Worm (Caenorhabditis elegans) whole organism, L1 larva: ENCODE data around the gene crn-2.

Source experiments
- C04F5.9 ChIP-seq: sonication (generic microtip); optimal IDR thresholded peaks from 2 replicates; lab custom pipeline; 2016; ENCODE audit warnings: missing genetic modification characterization, missing compliant biosample characterization
- C34B4.2 ChIP-seq: sonication (generic microtip); optimal IDR thresholded peaks from 2 replicates; lab custom pipeline; 2017; ENCODE audit warnings: mild to moderate bottlenecking, missing genetic modification characterization, missing compliant biosample characterization
- F16B12.6 ChIP-seq: fragments of 150-350 bp; optimal IDR thresholded peaks from 2 replicates; lab custom pipeline; 2014; ENCODE audit warnings: missing biosample characterization, missing genetic modification characterization
- aha-1 ChIP-seq: fragments of 150-350 bp; optimal IDR thresholded peaks from 2 replicates; lab custom pipeline; 2014; ENCODE audit warnings: missing biosample characterization, missing genetic modification characterization
- aly-2 ChIP-seq: fragments of 150-350 bp; optimal IDR thresholded peaks from 2 replicates; lab custom pipeline; 2014; ENCODE audit warnings: missing biosample characterization, missing genetic modification characterization
- blmp-1 ChIP-seq: fragments of 150-350 bp; optimal IDR thresholded peaks from 2 replicates; lab custom pipeline; 2014; ENCODE audit warnings: missing biosample characterization, missing genetic modification characterization
- ceh-63 ChIP-seq: fragments of 200-800 bp; sonication (Bioruptor generic); optimal IDR thresholded peaks from 2 replicates; lab custom pipeline; 2018; ENCODE audit warnings: mild to moderate bottlenecking, missing genetic modification characterization, missing compliant biosample characterization
- ceh-8 ChIP-seq: fragments of 200-800 bp; sonication (Bioruptor generic); optimal IDR thresholded peaks from 2 replicates; lab custom pipeline; 2018; ENCODE audit warnings: mild to moderate bottlenecking, missing genetic modification characterization, moderate library complexity, missing compliant biosample characterization
- ceh-90 ChIP-seq: sonication (generic microtip); optimal IDR thresholded peaks from 2 replicates; lab custom pipeline; 2016; ENCODE audit warnings: missing genetic modification characterization, missing compliant biosample characterization
- ces-1 ChIP-seq: fragments of 150-350 bp; optimal IDR thresholded peaks from 2 replicates; lab custom pipeline; 2014; ENCODE audit warnings: missing biosample characterization, missing genetic modification reagents, missing genetic modification characterization
- dpl-1 ChIP-seq, 3 experiments: fragments of 150-350 bp in 2 of 3; sonication (generic microtip) in 1 of 3; optimal IDR thresholded peaks; 2 replicates each; lab custom pipeline; 2014 to 2017; ENCODE audit warnings: missing biosample characterization in 3 of 3, missing genetic modification characterization in 3 of 3, missing genetic modification reagents in 3 of 3
- efl-1 ChIP-seq, 4 experiments: fragments of 150-350 bp; optimal IDR thresholded peaks in 3 of 4; peaks in 1 of 4; 1 replicate in 1 of 4; 2 replicates in 3 of 4; lab custom pipeline; 2014; ENCODE audit warnings: missing biosample characterization in 2 of 4, missing genetic modification characterization in 2 of 4, missing genetic modification reagents in 2 of 4
- efl-3 ChIP-seq: fragments of 200-800 bp; sonication (Bioruptor generic); optimal IDR thresholded peaks from 2 replicates; lab custom pipeline; 2018; ENCODE audit warnings: mild to moderate bottlenecking, missing genetic modification characterization, missing compliant biosample characterization
- egl-13 ChIP-seq: sonication (generic microtip); optimal IDR thresholded peaks from 2 replicates; lab custom pipeline; 2016; ENCODE audit warnings: missing genotype, missing genetic modification reagents, missing genetic modification characterization, missing compliant biosample characterization
- egl-27 ChIP-seq, 2 experiments: fragments of 150-350 bp in 1 of 2; sonication (generic microtip); optimal IDR thresholded peaks; 3 replicates each; lab custom pipeline; 2017 to 2018; ENCODE audit warnings: missing biosample characterization in 2 of 2, missing genetic modification characterization in 2 of 2, missing genetic modification reagents in 2 of 2
- elt-2 ChIP-seq: sonication (generic microtip); optimal IDR thresholded peaks from 2 replicates; lab custom pipeline; 2016; ENCODE audit warnings: missing genetic modification characterization, mild to moderate bottlenecking, inconsistent platforms, missing compliant biosample characterization, missing genetic modification reagents
- elt-3 ChIP-seq, 6 experiments: fragments of 150-350 bp in 1 of 6; sonication (generic microtip); optimal IDR thresholded peaks; 2 replicates each; lab custom pipeline; 2017 to 2018; ENCODE audit warnings: missing biosample characterization in 6 of 6, missing genetic modification characterization in 6 of 6, inconsistent platforms in 1 of 6
- ets-5 ChIP-seq: fragments of 200-800 bp; sonication (Bioruptor generic); IDR thresholded peaks from 2 replicates; pipeline ENCODE4 v1.3.6; 2022; ENCODE audit warnings: missing genetic modification characterization, missing compliant biosample characterization
- fkh-10 ChIP-seq: sonication (generic microtip); optimal IDR thresholded peaks from 2 replicates; lab custom pipeline; 2017; ENCODE audit warnings: missing biosample characterization, missing genetic modification reagents, missing genetic modification characterization
- fkh-4 ChIP-seq: sonication (generic microtip); optimal IDR thresholded peaks from 2 replicates; lab custom pipeline; 2016; ENCODE audit warnings: missing compliant biosample characterization, missing genetic modification characterization, borderline replicate concordance
- fos-1 ChIP-seq: fragments of 150-350 bp; optimal IDR thresholded peaks from 2 replicates; lab custom pipeline; 2014; ENCODE audit warnings: missing biosample characterization, missing genetic modification characterization
- hlh-17 ChIP-seq: fragments of 200-800 bp; sonication (Bioruptor generic); optimal IDR thresholded peaks from 2 replicates; lab custom pipeline; 2018; ENCODE audit warnings: missing genetic modification characterization, mild to moderate bottlenecking, missing compliant biosample characterization, moderate library complexity, borderline replicate concordance
- hlh-4 ChIP-seq: sonication (generic microtip); optimal IDR thresholded peaks from 2 replicates; lab custom pipeline; 2016; ENCODE audit warnings: mild to moderate bottlenecking, missing genetic modification characterization, missing compliant biosample characterization
- isw-1 ChIP-seq: fragments of 200-800 bp; sonication (Bioruptor generic); IDR thresholded peaks from 2 replicates; pipeline ENCODE4 v1.3.6; 2022; ENCODE audit warnings: missing genetic modification characterization, missing compliant biosample characterization
- jun-1 ChIP-seq: fragments of 150-350 bp; optimal IDR thresholded peaks from 2 replicates; lab custom pipeline; 2014; ENCODE audit warnings: missing biosample characterization, missing genetic modification reagents, missing genetic modification characterization
- lin-13 ChIP-seq: fragments of 150-350 bp; optimal IDR thresholded peaks from 2 replicates; lab custom pipeline; 2014; ENCODE audit warnings: missing biosample characterization, missing genetic modification reagents, missing genetic modification characterization
- lin-15B ChIP-seq: fragments of 150-350 bp; sonication (generic microtip); optimal IDR thresholded peaks from 3 replicates; lab custom pipeline; 2014; ENCODE audit warnings: missing biosample characterization, missing genetic modification characterization
- lin-35 ChIP-seq, 2 experiments: fragments of 150-350 bp; optimal IDR thresholded peaks; 2 replicates each; lab custom pipeline; 2014; ENCODE audit warnings: missing biosample characterization in 2 of 2, missing genetic modification characterization in 2 of 2, missing genetic modification reagents in 2 of 2
- lir-3 ChIP-seq: sonication (generic microtip); optimal IDR thresholded peaks from 2 replicates; lab custom pipeline; 2016; ENCODE audit warnings: mild to moderate bottlenecking, missing genetic modification characterization, moderate library complexity, missing compliant biosample characterization; ENCODE audit not compliant: poor library complexity
- lsy-2 ChIP-seq, 2 experiments: fragments of 150-350 bp; optimal IDR thresholded peaks; 2 replicates each; lab custom pipeline; 2014; ENCODE audit warnings: missing biosample characterization in 2 of 2, missing genetic modification characterization in 2 of 2
- mef-2 ChIP-seq: fragments of 150-350 bp; optimal IDR thresholded peaks from 2 replicates; lab custom pipeline; 2014; ENCODE audit warnings: missing biosample characterization, missing genetic modification characterization
- mep-1 ChIP-seq: fragments of 150-350 bp; optimal IDR thresholded peaks from 2 replicates; lab custom pipeline; 2014; ENCODE audit warnings: missing biosample characterization, missing genetic modification characterization
- nhr-11 ChIP-seq: fragments of 150-350 bp; optimal IDR thresholded peaks from 2 replicates; lab custom pipeline; 2014; ENCODE audit warnings: missing biosample characterization, missing genetic modification characterization
- nhr-12 ChIP-seq: sonication (generic microtip); optimal IDR thresholded peaks from 2 replicates; lab custom pipeline; 2017; ENCODE audit warnings: missing biosample characterization, missing genetic modification characterization
- nhr-19 ChIP-seq: fragments of 200-800 bp; sonication (Bioruptor generic); conservative IDR thresholded peaks from 2 replicates; pipeline ENCODE4 v1.3.6; 2022; ENCODE audit warnings: missing genetic modification characterization, missing compliant biosample characterization
- nhr-237 ChIP-seq: fragments of 150-350 bp; optimal IDR thresholded peaks from 2 replicates; lab custom pipeline; 2014; ENCODE audit warnings: missing biosample characterization, missing genetic modification characterization
- nhr-77 ChIP-seq: fragments of 150-350 bp; optimal IDR thresholded peaks from 2 replicates; lab custom pipeline; 2014; ENCODE audit warnings: missing biosample characterization, missing genetic modification characterization
- nhr-90 ChIP-seq: sonication (generic microtip); optimal IDR thresholded peaks from 2 replicates; lab custom pipeline; 2016; ENCODE audit warnings: mild to moderate bottlenecking, missing genetic modification characterization, missing compliant biosample characterization; ENCODE audit not compliant: poor library complexity
- pag-3 ChIP-seq: sonication (generic microtip); optimal IDR thresholded peaks from 2 replicates; lab custom pipeline; 2017; ENCODE audit warnings: missing genetic modification characterization, mild to moderate bottlenecking, missing compliant biosample characterization, antibody characterized with exemption, borderline replicate concordance; ENCODE audit not compliant: insufficient read depth
- pqm-1 ChIP-seq: sonication (generic microtip); optimal IDR thresholded peaks from 3 replicates; lab custom pipeline; 2017; ENCODE audit warnings: missing biosample characterization, missing genetic modification characterization
- snpc-4 ChIP-seq: fragments of 150-350 bp; optimal IDR thresholded peaks from 2 replicates; lab custom pipeline; 2014; ENCODE audit warnings: missing biosample characterization, missing genetic modification characterization
- sox-4 ChIP-seq: sonication (generic microtip); optimal IDR thresholded peaks from 2 replicates; lab custom pipeline; 2016; ENCODE audit warnings: missing genetic modification characterization, missing compliant biosample characterization
- sup-37 ChIP-seq: fragments of 200-800 bp; sonication (Bioruptor generic); optimal IDR thresholded peaks from 2 replicates; lab custom pipeline; 2018; ENCODE audit warnings: mild to moderate bottlenecking, missing genetic modification characterization, missing compliant biosample characterization
- swsn-7 ChIP-seq: sonication (generic microtip); optimal IDR thresholded peaks from 2 replicates; lab custom pipeline; 2016; ENCODE audit warnings: missing genetic modification characterization, missing compliant biosample characterization
- tbx-2 ChIP-seq: sonication (generic microtip); optimal IDR thresholded peaks from 2 replicates; lab custom pipeline; 2016; ENCODE audit warnings: missing genetic modification characterization, missing compliant biosample characterization
- tlp-1 ChIP-seq: fragments of 150-350 bp; optimal IDR thresholded peaks from 2 replicates; lab custom pipeline; 2014; ENCODE audit warnings: missing biosample characterization, missing genetic modification characterization
- unc-130 ChIP-seq: fragments of 150-350 bp; optimal IDR thresholded peaks from 2 replicates; lab custom pipeline; 2017; ENCODE audit warnings: missing biosample characterization, missing genetic modification characterization, inconsistent platforms
- unc-98 ChIP-seq: fragments of 200-800 bp; sonication (Bioruptor generic); IDR thresholded peaks from 2 replicates; pipeline ENCODE4 v1.3.6; 2022; ENCODE audit warnings: missing genetic modification characterization, missing compliant biosample characterization
- vab-15 ChIP-seq: sonication (generic microtip); optimal IDR thresholded peaks from 2 replicates; lab custom pipeline; 2017; ENCODE audit warnings: missing genotype, mild to moderate bottlenecking, missing genetic modification characterization, missing compliant biosample characterization
- xbp-1 ChIP-seq: sonication (generic microtip); optimal IDR thresholded peaks from 2 replicates; lab custom pipeline; 2016; ENCODE audit warnings: missing genetic modification characterization, missing compliant biosample characterization
- zip-4 ChIP-seq: fragments of 200-800 bp; sonication (Bioruptor generic); optimal IDR thresholded peaks from 2 replicates; lab custom pipeline; 2018; ENCODE audit warnings: mild to moderate bottlenecking, missing genetic modification characterization, moderate library complexity, missing compliant biosample characterization
- ztf-4 ChIP-seq: fragments of 150-350 bp; optimal IDR thresholded peaks from 2 replicates; lab custom pipeline; 2014; ENCODE audit warnings: missing biosample characterization, missing genetic modification characterization

Gene crn-2

ce11 chrV:5592323-5592722, 2.1 kb upstream of the crn-2 start, which contains the start of gene vps-37 (continued):
- TF ChIP-seq mef-2 (peak; percentile 47), lin-15B (tag; lab: Kevin White, UChicago) (peak; percentile 78), elt-2 (tag; lab: Kevin White, UChicago) (no peak), swsn-7 (peak; percentile 82), elt-3 (tag; optimal IDR thresholded peaks at IDR 0.05; lab: Kevin White, UChicago) (peak in 2 of 6 experiments; percentile 9 to 52), dpl-1 (GFP tag; optimal IDR thresholded peaks at IDR 0.05; lab: Kevin White, UChicago) (peak; percentile 74 to 85 (median 84)), ztf-4 (tag; lab: Kevin White, UChicago) (peak; percentile 69), C04F5.9 (tag; lab: Kevin White, UChicago) (peak; percentile 37), zip-4 (GFP tag; lab: Kevin White, UChicago) (no peak), efl-1 (optimal IDR thresholded peaks at IDR 0.05; lab: Kevin White, UChicago) (peak; percentile 91), efl-1 (GFP tag; optimal IDR thresholded peaks at IDR 0.05 in 1 of 2; lab: Kevin White, UChicago) (peak; percentile 83 to 98), snpc-4 (tag; lab: Kevin White, UChicago) (peak; percentile 85), xbp-1 (peak; percentile 77), egl-13 (tag; lab: Kevin White, UChicago) (no peak), unc-98 (GFP tag; lab: Robert Waterston, UW) (no peak), sox-4 (tag; lab: Kevin White, UChicago) (peak; percentile 35), blmp-1 (peak; percentile 62), isw-1 (GFP tag; lab: Robert Waterston, UW) (peak; percentile 61; the same call in 1 of the 2 replicates), pag-3 (tag; lab: Kevin White, UChicago) (no peak), nhr-11 (tag; lab: Kevin White, UChicago) (peak; percentile 33), pqm-1 (tag; lab: Kevin White, UChicago) (no peak), nhr-90 (tag; lab: Kevin White, UChicago) (peak; percentile 74), nhr-12 (no peak), fkh-4 (no peak), lin-35 (GFP tag; optimal IDR thresholded peaks at IDR 0.05; lab: Kevin White, UChicago) (peak; percentile 88 to 90), sup-37 (GFP tag; lab: Kevin White, UChicago) (no peak), egl-27 (tag; optimal IDR thresholded peaks at IDR 0.05; lab: Kevin White, UChicago) (no peak), nhr-237 (tag; lab: Kevin White, UChicago) (peak; percentile 27), tlp-1 (no peak), lsy-2 (tag; optimal IDR thresholded peaks at IDR 0.05; lab: Kevin White, UChicago) (peak; percentile 92 to 94), aly-2 (tag; lab: Kevin White, UChicago) (peak; percentile 79), C34B4.2 (tag; lab: Kevin White, UChicago) (no peak), unc-130 (tag; lab: Kevin White, UChicago) (peak; percentile 86), aha-1 (tag; lab: Kevin White, UChicago) (no peak), ets-5 (GFP tag; lab: Robert Waterston, UW) (no peak), mep-1 (tag; lab: Kevin White, UChicago) (peak; percentile 94), efl-3 (GFP tag; lab: Kevin White, UChicago) (no peak), lin-13 (GFP tag; lab: Kevin White, UChicago) (peak; percentile 77), ces-1 (GFP tag; lab: Kevin White, UChicago) (peak; percentile 50), lir-3 (tag; lab: Kevin White, UChicago) (peak; percentile 54), F16B12.6 (tag; lab: Kevin White, UChicago) (peak; percentile 99), vab-15 (tag; lab: Kevin White, UChicago) (no peak), jun-1 (tag; lab: Kevin White, UChicago) (no peak), nhr-19 (peak; percentile 82), fos-1 (peak; percentile 73), fkh-10 (no peak), ceh-90 (no peak), hlh-17 (GFP tag; lab: Kevin White, UChicago) (no peak), tbx-2 (tag; lab: Kevin White, UChicago) (peak; percentile 77), nhr-77 (tag; lab: Kevin White, UChicago) (no peak), hlh-4 (tag; lab: Kevin White, UChicago) (no peak), ceh-8 (GFP tag; lab: Kevin White, UChicago) (peak; percentile 20), ceh-63 (GFP tag; lab: Kevin White, UChicago) (no peak)
